Worm (Caenorhabditis elegans) whole organism, L4 larva: ENCODE data around the gene pud-3.
A peak's percentile ranks its signal among the peaks of the same experiment; 100 is the strongest.

Source experiments
- hlh-30 ChIP-seq: sonication (generic microtip); optimal IDR thresholded peaks from 2 replicates; lab custom pipeline; 2017; ENCODE audit warnings: antibody characterized with exemption, mild to moderate bottlenecking, missing genetic modification characterization, missing compliant biosample characterization; ENCODE audit not compliant: insufficient read depth
- mdt-29 ChIP-seq: fragments of 200-800 bp; sonication (Bioruptor generic); IDR thresholded peaks from 2 replicates; pipeline ENCODE4 v1.3.6; 2022; ENCODE audit warnings: missing genetic modification reagents, missing genetic modification characterization, missing compliant biosample characterization
- nhr-25 ChIP-seq: sonication (generic microtip); optimal IDR thresholded peaks from 2 replicates; lab custom pipeline; 2017; ENCODE audit warnings: missing genetic modification characterization, mild to moderate bottlenecking, missing compliant biosample characterization, antibody characterized with exemption, moderate library complexity, borderline replicate concordance; ENCODE audit not compliant: insufficient read depth
- nhr-28 ChIP-seq: fragments of 150-350 bp; optimal IDR thresholded peaks from 2 replicates; lab custom pipeline; 2014; ENCODE audit warnings: missing biosample characterization, missing genetic modification characterization
- skn-1 ChIP-seq: fragments of 150-350 bp; optimal IDR thresholded peaks from 2 replicates; lab custom pipeline; 2014; ENCODE audit warnings: missing biosample characterization, missing genetic modification characterization

DNA sequence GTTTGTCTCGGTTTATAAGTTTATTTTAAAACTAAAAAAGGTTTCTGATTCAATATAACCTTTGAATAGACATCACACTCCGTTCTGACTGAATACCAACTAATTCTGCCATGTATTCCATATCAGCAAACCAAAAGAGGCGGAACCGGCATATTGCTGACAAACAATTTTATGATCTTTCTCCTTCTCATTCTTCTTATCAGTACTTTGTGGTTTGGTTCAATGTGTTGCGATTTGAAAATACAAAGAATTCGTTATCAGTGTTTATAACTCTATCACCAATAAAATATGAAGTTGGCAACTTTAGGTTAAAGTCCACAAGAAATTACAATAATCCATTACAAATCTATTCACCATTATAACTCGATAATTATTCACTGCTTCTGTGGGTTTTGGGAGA lies 692 bp downstream of the pud-3 start:
- TF ChIP-seq nhr-25 (tag; lab: Kevin White, UChicago) (no peak), skn-1 (tag; lab: Kevin White, UChicago) (no peak), nhr-28 (tag; lab: Kevin White, UChicago) (peak; percentile 85), mdt-29 (GFP tag; lab: Robert Waterston, UW) (no peak), hlh-30 (tag; lab: Kevin White, UChicago) (no peak)
